Worm (Caenorhabditis elegans) whole organism, mixed stage, embryonic: ENCODE results near the gene daf-9.
A peak's percentile ranks its signal among the peaks of the same experiment; 100 is the strongest.

Source experiments
- bed-3 ChIP-seq: fragments of 200-800 bp; sonication (Bioruptor generic); optimal IDR thresholded peaks from 3 replicates; lab custom pipeline; 2018; ENCODE audit warnings: mild to moderate bottlenecking, missing genetic modification characterization, moderate library complexity, missing compliant biosample characterization
- blmp-1 ChIP-seq: fragments of 150-350 bp; optimal IDR thresholded peaks from 2 replicates; lab custom pipeline; 2014; ENCODE audit warnings: missing biosample characterization, missing genetic modification characterization
- ceh-43 ChIP-seq: fragments of 200-800 bp; sonication (Bioruptor generic); optimal IDR thresholded peaks from 2 replicates; lab custom pipeline; 2018; ENCODE audit warnings: mild to moderate bottlenecking, missing genetic modification characterization, moderate library complexity, missing compliant biosample characterization
- ceh-83 ChIP-seq: fragments of 200-800 bp; sonication (Bioruptor generic); optimal IDR thresholded peaks from 2 replicates; lab custom pipeline; 2018; ENCODE audit warnings: mild to moderate bottlenecking, missing genetic modification characterization, missing compliant biosample characterization
- ces-1 ChIP-seq: fragments of 150-350 bp; optimal IDR thresholded peaks from 2 replicates; lab custom pipeline; 2014; ENCODE audit warnings: missing biosample characterization, missing genetic modification reagents, missing genetic modification characterization
- cnd-1 ChIP-seq: fragments of 200-800 bp; sonication (Bioruptor generic); optimal IDR thresholded peaks from 2 replicates; lab custom pipeline; 2018; ENCODE audit warnings: mild to moderate bottlenecking, missing genetic modification characterization, missing compliant biosample characterization
- drap-1 ChIP-seq: fragments of 200-800 bp; sonication (Bioruptor generic); optimal IDR thresholded peaks from 3 replicates; lab custom pipeline; 2018; ENCODE audit warnings: mild to moderate bottlenecking, missing genetic modification characterization, missing compliant biosample characterization
- elt-1 ChIP-seq: sonication (generic microtip); optimal IDR thresholded peaks from 2 replicates; lab custom pipeline; 2017; ENCODE audit warnings: missing genetic modification characterization, mild to moderate bottlenecking, missing compliant biosample characterization, antibody characterized with exemption, moderate library complexity, borderline replicate concordance; ENCODE audit not compliant: insufficient read depth
- elt-3 ChIP-seq: fragments of 150-350 bp; optimal IDR thresholded peaks from 2 replicates; lab custom pipeline; 2014; ENCODE audit warnings: missing biosample characterization, missing genetic modification characterization
- flh-1 ChIP-seq: fragments of 200-800 bp; sonication (Bioruptor generic); optimal IDR thresholded peaks from 2 replicates; lab custom pipeline; 2018; ENCODE audit warnings: mild to moderate bottlenecking, missing genetic modification characterization, moderate library complexity, missing compliant biosample characterization
- ham-2 ChIP-seq: fragments of 200-800 bp; sonication (Bioruptor generic); optimal IDR thresholded peaks from 2 replicates; lab custom pipeline; 2018; ENCODE audit warnings: mild to moderate bottlenecking, missing genetic modification characterization, missing compliant biosample characterization
- hlh-1 ChIP-seq: fragments of 150-350 bp; optimal IDR thresholded peaks from 2 replicates; lab custom pipeline; 2014; ENCODE audit warnings: missing biosample characterization, missing genetic modification reagents, missing genetic modification characterization
- lin-13 ChIP-seq: fragments of 150-350 bp; optimal IDR thresholded peaks from 2 replicates; lab custom pipeline; 2014; ENCODE audit warnings: missing biosample characterization, missing genetic modification characterization
- lin-32 ChIP-seq: fragments of 200-800 bp; sonication (Bioruptor generic); optimal IDR thresholded peaks from 2 replicates; lab custom pipeline; 2018; ENCODE audit warnings: mild to moderate bottlenecking, missing genetic modification characterization, missing compliant biosample characterization
- lsy-2 ChIP-seq: fragments of 150-350 bp; optimal IDR thresholded peaks from 2 replicates; lab custom pipeline; 2014; ENCODE audit warnings: missing biosample characterization, missing genetic modification characterization
- mab-5 ChIP-seq: fragments of 150-350 bp; optimal IDR thresholded peaks from 2 replicates; lab custom pipeline; 2014; ENCODE audit warnings: missing biosample characterization, missing genetic modification characterization
- mls-2 ChIP-seq: sonication (generic microtip); optimal IDR thresholded peaks from 2 replicates; lab custom pipeline; 2016; ENCODE audit warnings: mild to moderate bottlenecking, missing genetic modification characterization, moderate library complexity, missing compliant biosample characterization
- nhr-12 ChIP-seq: fragments of 150-350 bp; optimal IDR thresholded peaks from 2 replicates; lab custom pipeline; 2014; ENCODE audit warnings: missing biosample characterization, missing genetic modification characterization
- nhr-2 ChIP-seq: fragments of 150-350 bp; optimal IDR thresholded peaks from 2 replicates; lab custom pipeline; 2014; ENCODE audit warnings: missing biosample characterization, missing genetic modification characterization
- nhr-237 ChIP-seq: fragments of 150-350 bp; optimal IDR thresholded peaks from 2 replicates; lab custom pipeline; 2014; ENCODE audit warnings: missing biosample characterization, missing genetic modification characterization
- nhr-28 ChIP-seq: fragments of 150-350 bp; optimal IDR thresholded peaks from 2 replicates; lab custom pipeline; 2014; ENCODE audit warnings: missing biosample characterization, missing genetic modification characterization
- pha-4 ChIP-seq: fragments of 150-350 bp; optimal IDR thresholded peaks from 2 replicates; lab custom pipeline; 2018; ENCODE audit warnings: missing biosample characterization, missing genetic modification reagents, missing genetic modification characterization
- sem-2 ChIP-seq: fragments of 200-800 bp; sonication (Bioruptor generic); optimal IDR thresholded peaks from 2 replicates; lab custom pipeline; 2018; ENCODE audit warnings: mild to moderate bottlenecking, missing genetic modification characterization, missing compliant biosample characterization
- snpc-4 ChIP-seq: fragments of 150-350 bp; optimal IDR thresholded peaks from 2 replicates; lab custom pipeline; 2014; ENCODE audit warnings: missing biosample characterization, missing genetic modification characterization
- sptf-1 ChIP-seq: sonication (generic microtip); optimal IDR thresholded peaks from 2 replicates; lab custom pipeline; 2017; ENCODE audit warnings: mild to moderate bottlenecking, missing genetic modification characterization, moderate library complexity, missing compliant biosample characterization
- tbx-8 ChIP-seq: fragments of 200-800 bp; sonication (Bioruptor generic); optimal IDR thresholded peaks from 2 replicates; lab custom pipeline; 2018; ENCODE audit warnings: mild to moderate bottlenecking, missing genetic modification characterization, moderate library complexity, missing compliant biosample characterization
- unc-120 ChIP-seq: sonication (generic microtip); optimal IDR thresholded peaks from 2 replicates; lab custom pipeline; 2017; ENCODE audit warnings: missing genetic modification characterization, missing compliant biosample characterization; ENCODE audit not compliant: poor library complexity, severe bottlenecking
- unc-39 ChIP-seq: fragments of 150-350 bp; optimal IDR thresholded peaks from 2 replicates; lab custom pipeline; 2014; ENCODE audit warnings: missing biosample characterization, missing genetic modification characterization
- unc-62 ChIP-seq: fragments of 150-350 bp; optimal IDR thresholded peaks from 2 replicates; lab custom pipeline; 2014; ENCODE audit warnings: missing biosample characterization, missing genetic modification reagents, missing genetic modification characterization
- ztf-11 ChIP-seq: fragments of 150-350 bp; optimal IDR thresholded peaks from 2 replicates; lab custom pipeline; 2014; ENCODE audit warnings: missing biosample characterization, missing genetic modification characterization

daf-9 gene

DNA sequence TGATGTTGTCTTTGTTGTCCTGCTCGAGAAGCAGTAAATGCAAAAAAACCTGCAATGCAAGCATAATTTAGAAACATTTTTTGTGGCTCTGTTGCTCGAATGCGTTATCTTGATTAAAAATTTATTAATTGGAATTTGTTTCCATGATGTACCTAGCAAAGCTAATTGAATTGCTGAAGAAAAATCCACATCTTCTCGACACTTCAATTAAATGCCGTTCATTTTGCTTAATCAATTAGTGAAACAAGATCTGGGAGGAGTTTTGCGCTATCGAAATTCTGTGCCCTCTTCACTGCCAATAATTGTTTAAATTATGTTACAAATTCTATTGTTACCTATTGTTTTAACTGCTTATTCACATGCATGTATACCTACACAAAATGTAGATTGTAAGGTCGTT lies 20.9 kb upstream of the daf-9 start, which contains the start of gene T25B2.3:
T25B2.3 (plus strand) TSS at position 301 of the 400 bp plus-strand sequence.
- no peak for TF ChIP-seq blmp-1 (tag; lab: Kevin White, UChicago)
- TF ChIP-seq lsy-2 (tag; lab: Kevin White, UChicago) = no peak
- no peak for TF ChIP-seq nhr-12 (tag; lab: Kevin White, UChicago)
- no peak for TF ChIP-seq ham-2 (GFP tag; lab: Kevin White, UChicago)
- TF ChIP-seq unc-62 (GFP tag; lab: Kevin White, UChicago) = no peak
- TF ChIP-seq mab-5 (tag; lab: Kevin White, UChicago) = no peak
- TF ChIP-seq elt-1 (tag; lab: Kevin White, UChicago) = no peak
- no peak for TF ChIP-seq cnd-1 (tag; lab: Kevin White, UChicago)
- TF ChIP-seq sem-2 (GFP tag; lab: Kevin White, UChicago) = no peak
- TF ChIP-seq snpc-4 (tag; lab: Kevin White, UChicago) = no peak
- no peak for TF ChIP-seq nhr-2 (tag; lab: Kevin White, UChicago)
- TF ChIP-seq ceh-83 = no peak
- TF ChIP-seq lin-13 (tag; lab: Kevin White, UChicago) = no peak
- no peak for TF ChIP-seq elt-3 (tag; lab: Kevin White, UChicago)
- no peak for TF ChIP-seq mls-2 (tag; lab: Kevin White, UChicago)
- no peak for TF ChIP-seq ceh-43
- TF ChIP-seq unc-120 (tag; lab: Kevin White, UChicago) = no peak
- no peak for TF ChIP-seq flh-1
- no peak for TF ChIP-seq hlh-1 (tag; lab: Kevin White, UChicago)

DNA sequence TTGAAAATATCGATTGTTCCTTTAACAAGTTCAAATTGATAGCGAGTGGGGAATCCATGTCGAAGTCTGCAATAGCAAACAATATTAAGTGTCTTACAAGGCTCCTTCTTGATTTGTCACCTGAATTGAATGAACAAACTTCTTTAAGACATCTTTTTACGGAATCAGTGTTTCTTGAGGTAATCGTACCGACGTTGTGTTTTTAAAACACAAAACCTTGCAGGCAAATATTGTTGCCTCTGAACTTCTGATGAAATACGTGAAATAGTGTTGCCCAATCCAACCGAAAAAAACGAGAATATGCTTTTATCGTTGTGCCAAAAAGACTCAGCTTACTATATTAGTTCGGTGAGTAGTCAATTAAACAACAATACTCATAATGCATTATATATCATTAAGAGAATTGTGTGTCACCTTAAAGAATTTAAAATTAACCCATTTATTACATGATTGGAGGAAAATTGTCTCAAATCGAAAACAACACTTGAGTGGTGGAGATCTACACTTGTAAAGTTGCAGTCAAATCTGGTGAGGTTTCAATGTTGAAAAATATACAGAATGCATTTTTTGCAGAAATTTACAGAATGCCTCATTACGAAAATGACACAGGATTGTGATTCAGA lies 18.7 kb upstream of the daf-9 start, which contains the start of the genes T25B2.4 and T13C5.3:
T25B2.4 (plus strand) TSS at position 301 of the 623 bp plus-strand sequence.
T13C5.3 (plus strand) TSS at position 573 of the 623 bp plus-strand sequence.
- TF ChIP-seq unc-120 (tag; lab: Kevin White, UChicago) (no peak), mab-5 (tag; lab: Kevin White, UChicago) (no peak), lsy-2 (tag; lab: Kevin White, UChicago) (no peak), tbx-8 (GFP tag; lab: Kevin White, UChicago) (no peak), ces-1 (GFP tag; lab: Kevin White, UChicago) (no peak), pha-4 (tag; lab: Kevin White, UChicago) (no peak), elt-1 (tag; lab: Kevin White, UChicago) (no peak)

DNA sequence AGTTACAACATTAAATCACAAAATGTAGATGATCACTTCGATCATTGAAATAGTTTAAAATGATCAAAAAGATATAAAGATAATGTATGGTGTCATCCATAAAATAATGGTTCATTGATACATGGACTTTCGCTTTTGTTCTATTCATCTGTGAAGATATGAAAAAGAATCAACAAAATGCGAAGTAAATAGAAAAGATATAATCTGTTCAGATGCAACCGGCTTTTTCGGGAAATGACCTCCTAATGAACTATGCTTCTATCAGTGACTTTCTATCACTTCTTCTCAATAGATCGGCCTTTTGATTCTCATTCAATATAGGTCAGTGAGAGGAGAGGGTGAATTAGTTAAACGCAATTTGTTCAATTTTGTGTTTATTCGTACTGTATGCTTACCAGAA lies 17.7 kb upstream of the daf-9 start:
- no peak for TF ChIP-seq ceh-83
- TF ChIP-seq blmp-1 (tag; lab: Kevin White, UChicago) = peak; percentile 73

DNA sequence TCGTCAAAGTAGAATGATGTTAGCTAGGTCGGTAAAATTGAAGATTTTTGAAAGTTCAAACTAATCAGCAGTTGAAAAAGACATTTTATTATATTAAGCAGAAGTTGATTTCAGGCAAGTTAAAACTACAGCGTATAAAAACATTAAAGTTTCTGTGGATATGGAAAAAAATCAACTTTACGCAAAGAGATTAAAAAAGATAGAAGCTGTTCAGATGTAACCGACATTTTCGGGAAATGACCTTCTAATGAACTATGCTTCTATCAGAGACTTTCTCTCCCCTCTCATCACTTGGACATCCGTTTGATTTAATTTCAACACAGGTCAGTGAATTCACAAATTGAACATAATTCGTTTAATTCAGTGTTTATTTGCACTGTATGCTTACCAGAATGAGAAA lies 16.4 kb upstream of the daf-9 start, which contains the start of gene T13C5.7:
T13C5.7 (plus strand) TSS at position 301 of the 400 bp plus-strand sequence.
- TF ChIP-seq ztf-11 (tag; lab: Kevin White, UChicago) (no peak), lin-32 (GFP tag; lab: Kevin White, UChicago) (no peak), ces-1 (GFP tag; lab: Kevin White, UChicago) (no peak), hlh-1 (tag; lab: Kevin White, UChicago) (no peak), nhr-28 (tag; lab: Kevin White, UChicago) (no peak), sptf-1 (tag; lab: Kevin White, UChicago) (no peak), nhr-237 (tag; lab: Kevin White, UChicago) (no peak), nhr-12 (tag; lab: Kevin White, UChicago) (no peak)

DNA sequence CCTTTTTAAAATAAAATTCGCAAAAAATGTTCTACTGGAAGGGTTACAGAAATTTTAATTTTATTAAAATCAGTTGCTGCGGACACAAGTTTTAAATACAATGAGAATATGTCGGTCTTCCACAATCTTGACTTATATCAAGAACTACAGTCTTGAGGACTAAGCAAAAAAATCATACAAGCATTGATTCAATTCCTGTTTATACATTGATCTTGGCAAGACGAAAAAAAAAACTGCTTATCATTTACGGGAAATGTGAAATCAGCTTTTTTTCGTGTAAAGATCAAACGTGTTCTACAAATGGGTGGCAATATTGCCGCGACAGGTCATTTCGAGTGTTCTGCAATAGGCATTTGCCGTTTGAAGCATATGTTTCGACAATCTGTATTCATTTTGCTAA lies 12.0 kb upstream of the daf-9 start, which contains the start of gene T13C5.2:
T13C5.2 (plus strand) TSS at position 301 of the 400 bp plus-strand sequence.
- no peak for TF ChIP-seq nhr-2 (tag; lab: Kevin White, UChicago)
- no peak for TF ChIP-seq drap-1 (GFP tag; lab: Kevin White, UChicago)
- TF ChIP-seq unc-39 = no peak
- TF ChIP-seq mls-2 (tag; lab: Kevin White, UChicago) = no peak
- no peak for TF ChIP-seq nhr-28 (tag; lab: Kevin White, UChicago)
- no peak for TF ChIP-seq bed-3 (GFP tag; lab: Kevin White, UChicago)
- no peak for TF ChIP-seq sem-2 (GFP tag; lab: Kevin White, UChicago)
